Fruit fly (Drosophila melanogaster) whole organism, embryonic: ENCODE results near the gene drongo.
A peak's percentile ranks its signal among the peaks of the same experiment; 100 is the strongest.

Experiments used
- Atf6 ChIP-seq: fragments of 200-800 bp; sonication (Bioruptor generic); IDR thresholded peaks from 2 replicates; pipeline ENCODE4 v1.3.6; 2022; ENCODE audit warnings: missing biosample characterization, missing genetic modification characterization
- C15 ChIP-seq: fragments of 200-800 bp; sonication (Bioruptor generic); IDR thresholded peaks from 3 replicates; pipeline ENCODE4 v1.3.6; 2022; ENCODE audit warnings: missing biosample characterization, missing genetic modification characterization
- CG10321 ChIP-seq: fragments of 200-800 bp; sonication (Bioruptor generic); IDR thresholded peaks from 2 replicates; pipeline ENCODE4 v1.3.6; 2022; ENCODE audit warnings: missing biosample characterization, missing genetic modification characterization
- CG10565 ChIP-seq: fragments of 200-800 bp; sonication (Bioruptor generic); optimal IDR thresholded peaks from 3 replicates; lab custom pipeline; 2016; ENCODE audit warnings: missing biosample characterization, mild to moderate bottlenecking, missing genetic modification characterization
- CG11085 ChIP-seq: fragments of 200-800 bp; sonication (Bioruptor generic); IDR thresholded peaks from 2 replicates; pipeline ENCODE4 v1.3.6; 2022; ENCODE audit warnings: missing biosample characterization, missing genetic modification characterization
- CG11247 ChIP-seq: fragments of 200-800 bp; sonication (Bioruptor generic); IDR thresholded peaks from 2 replicates; pipeline ENCODE4 v1.3.6; 2022; ENCODE audit warnings: missing biosample characterization, missing genetic modification characterization
- CG11696 ChIP-seq: fragments of 200-800 bp; sonication (Bioruptor generic); IDR thresholded peaks from 2 replicates; pipeline ENCODE4 v1.3.6; 2022; ENCODE audit warnings: missing biosample characterization, missing genetic modification characterization
- CG12299 ChIP-seq: fragments of 200-800 bp; sonication (Bioruptor generic); optimal IDR thresholded peaks from 2 replicates; lab custom pipeline; 2018; ENCODE audit warnings: missing biosample characterization, mild to moderate bottlenecking, missing genetic modification characterization
- CG13123 ChIP-seq: fragments of 200-800 bp; sonication (Bioruptor generic); optimal IDR thresholded peaks from 2 replicates; lab custom pipeline; 2016; ENCODE audit warnings: missing biosample characterization, missing genetic modification characterization
- CG13287 ChIP-seq: fragments of 200-800 bp; sonication (Bioruptor generic); IDR thresholded peaks from 2 replicates; pipeline ENCODE4 v1.3.6; 2022; ENCODE audit warnings: missing biosample characterization, missing genetic modification characterization; ENCODE audit not compliant: partially characterized antibody
- CG13624 ChIP-seq: fragments of 200-800 bp; sonication (Bioruptor generic); optimal IDR thresholded peaks from 2 replicates; lab custom pipeline; 2016; ENCODE audit warnings: missing biosample characterization, missing genetic modification characterization
- CG13894 ChIP-seq: fragments of 200-800 bp; sonication (Bioruptor generic); optimal IDR thresholded peaks from 3 replicates; lab custom pipeline; 2018; ENCODE audit warnings: missing biosample characterization, mild to moderate bottlenecking, missing genetic modification characterization, moderate library complexity
- CG17328 ChIP-seq: fragments of 200-800 bp; sonication (Bioruptor generic); IDR thresholded peaks from 2 replicates; pipeline ENCODE4 v1.3.6; 2022; ENCODE audit warnings: missing biosample characterization, missing genetic modification characterization
- CG1792 ChIP-seq: fragments of 200-800 bp; sonication (Bioruptor generic); optimal IDR thresholded peaks from 2 replicates; lab custom pipeline; 2016; ENCODE audit warnings: missing biosample characterization, missing genetic modification characterization
- CG31365 ChIP-seq: fragments of 200-800 bp; sonication (Bioruptor generic); optimal IDR thresholded peaks from 2 replicates; lab custom pipeline; 2018; ENCODE audit warnings: missing biosample characterization, mild to moderate bottlenecking, missing genetic modification characterization
- CG42726 ChIP-seq: fragments of 200-800 bp; sonication (Bioruptor generic); IDR thresholded peaks from 2 replicates; pipeline ENCODE4 v1.3.6; 2022; ENCODE audit warnings: missing biosample characterization, missing genetic modification characterization; ENCODE audit not compliant: partially characterized antibody
- CG4282 ChIP-seq: fragments of 200-800 bp; sonication (Bioruptor generic); optimal IDR thresholded peaks from 2 replicates; lab custom pipeline; 2016; ENCODE audit warnings: missing biosample characterization, missing genetic modification characterization
- CG7556 ChIP-seq: fragments of 200-800 bp; sonication (Bioruptor generic); optimal IDR thresholded peaks from 2 replicates; lab custom pipeline; 2017; ENCODE audit warnings: missing biosample characterization, mild to moderate bottlenecking, missing genetic modification characterization
- CkIIα-i1 ChIP-seq: fragments of 200-800 bp; sonication (Bioruptor generic); IDR thresholded peaks from 2 replicates; pipeline ENCODE4 v1.3.6; 2022; ENCODE audit warnings: missing biosample characterization, missing genetic modification characterization
- Dref ChIP-seq: fragments of 200-800 bp; sonication (Bioruptor generic); IDR thresholded peaks from 2 replicates; pipeline ENCODE4 v1.3.6; 2022; ENCODE audit warnings: missing biosample characterization, missing genetic modification characterization
- GATAe ChIP-seq: fragments of 200-800 bp; sonication (Bioruptor generic); conservative IDR thresholded peaks from 2 replicates; pipeline ENCODE4 v1.3.6; 2022; ENCODE audit warnings: missing biosample characterization, missing genetic modification characterization
- NFAT ChIP-seq: fragments of 200-800 bp; sonication (Bioruptor generic); IDR thresholded peaks from 2 replicates; pipeline ENCODE4 v1.3.6; 2022; ENCODE audit warnings: missing biosample characterization, missing genetic modification characterization
- Opbp ChIP-seq: fragments of 200-800 bp; sonication (Bioruptor generic); IDR thresholded peaks from 3 replicates; pipeline ENCODE4 v1.3.6; 2022; ENCODE audit warnings: missing biosample characterization, missing genetic modification characterization; ENCODE audit not compliant: partially characterized antibody
- Optix ChIP-seq: fragments of 200-800 bp; sonication (Bioruptor generic); IDR thresholded peaks from 3 replicates; pipeline ENCODE4 v1.3.6; 2022; ENCODE audit warnings: missing biosample characterization, missing genetic modification characterization
- Poxn ChIP-seq: fragments of 200-800 bp; sonication (Bioruptor generic); IDR thresholded peaks from 2 replicates; pipeline ENCODE4 v1.3.6; 2022; ENCODE audit warnings: missing biosample characterization, missing genetic modification characterization
- Ssrp ChIP-seq: fragments of 200-800 bp; sonication (Bioruptor generic); optimal IDR thresholded peaks from 2 replicates; lab custom pipeline; 2018; ENCODE audit warnings: missing biosample characterization, mild to moderate bottlenecking, missing genetic modification characterization, moderate library complexity
- abd-A ChIP-seq: fragments of 200-800 bp; sonication (Bioruptor generic); optimal IDR thresholded peaks from 3 replicates; lab custom pipeline; 2019; ENCODE audit warnings: missing biosample characterization, mild to moderate bottlenecking, missing genetic modification characterization, moderate library complexity
- bigmax ChIP-seq: fragments of 200-800 bp; sonication (Bioruptor generic); optimal IDR thresholded peaks from 2 replicates; lab custom pipeline; 2018; ENCODE audit warnings: missing biosample characterization, mild to moderate bottlenecking, missing genetic modification characterization
- cad ChIP-seq: fragments of >200 bp; optimal IDR thresholded peaks from 2 replicates; lab custom pipeline; 2017; ENCODE audit warnings: missing biosample characterization, missing genetic modification characterization
- caup ChIP-seq: fragments of 200-800 bp; sonication (Bioruptor generic); optimal IDR thresholded peaks from 3 replicates; lab custom pipeline; 2017; ENCODE audit warnings: missing biosample characterization, mild to moderate bottlenecking, missing genetic modification characterization, moderate library complexity; ENCODE audit not compliant: severe bottlenecking
- cg ChIP-seq: fragments of 200-800 bp; sonication (Bioruptor generic); optimal IDR thresholded peaks from 3 replicates; lab custom pipeline; 2019; ENCODE audit warnings: missing biosample characterization, mild to moderate bottlenecking, missing genetic modification characterization, moderate library complexity
- cwo ChIP-seq: fragments of 200-800 bp; sonication (Bioruptor generic); optimal IDR thresholded peaks from 3 replicates; lab custom pipeline; 2017; ENCODE audit warnings: missing biosample characterization, missing genetic modification characterization, mild to moderate bottlenecking, moderate library complexity, missing genetic modification reagents
- fd102C ChIP-seq: fragments of 200-800 bp; sonication (Bioruptor generic); optimal IDR thresholded peaks from 2 replicates; lab custom pipeline; 2018; ENCODE audit warnings: missing biosample characterization, mild to moderate bottlenecking, missing genetic modification characterization, moderate library complexity
- fd3F ChIP-seq: fragments of 200-800 bp; sonication (Bioruptor generic); optimal IDR thresholded peaks from 2 replicates; lab custom pipeline; 2018; ENCODE audit warnings: missing biosample characterization, mild to moderate bottlenecking, missing genetic modification characterization, moderate library complexity
- gcm ChIP-seq: fragments of 200-800 bp; sonication (Bioruptor generic); optimal IDR thresholded peaks from 2 replicates; lab custom pipeline; 2019; ENCODE audit warnings: missing biosample characterization, mild to moderate bottlenecking, missing genetic modification characterization, moderate library complexity
- h ChIP-seq: fragments of >200 bp; optimal IDR thresholded peaks from 2 replicates; lab custom pipeline; 2017
- ind ChIP-seq: fragments of 200-800 bp; sonication (Bioruptor generic); optimal IDR thresholded peaks from 3 replicates; lab custom pipeline; 2016; ENCODE audit warnings: missing biosample characterization, missing genetic modification characterization
- jigr1 ChIP-seq: fragments of 200-800 bp; sonication (Bioruptor generic); IDR thresholded peaks from 3 replicates; pipeline ENCODE4 v1.3.6; 2022; ENCODE audit warnings: missing biosample characterization, missing genetic modification characterization
- kay ChIP-seq: fragments of 200-800 bp; sonication (Bioruptor generic); optimal IDR thresholded peaks from 2 replicates; lab custom pipeline; 2016; ENCODE audit warnings: missing biosample characterization, missing genetic modification characterization
- lbe ChIP-seq: fragments of 200-800 bp; sonication (Bioruptor generic); optimal IDR thresholded peaks from 2 replicates; lab custom pipeline; 2016; ENCODE audit warnings: missing biosample characterization, mild to moderate bottlenecking, missing genetic modification characterization
- mirr ChIP-seq: fragments of 200-800 bp; sonication (Bioruptor generic); optimal IDR thresholded peaks from 3 replicates; lab custom pipeline; 2018; ENCODE audit warnings: missing biosample characterization, mild to moderate bottlenecking, missing genetic modification characterization
- odd ChIP-seq: fragments of 200-800 bp; sonication (Bioruptor generic); optimal IDR thresholded peaks from 2 replicates; lab custom pipeline; 2017; ENCODE audit warnings: missing biosample characterization, mild to moderate bottlenecking, missing genetic modification characterization
- onecut ChIP-seq: fragments of 200-800 bp; sonication (Bioruptor generic); IDR thresholded peaks from 2 replicates; pipeline ENCODE4 v1.3.6; 2022; ENCODE audit warnings: missing biosample characterization, missing genetic modification characterization
- pan ChIP-seq, 4 experiments: fragments of >200 bp in 3 of 4; fragments of 200-800 bp in 1 of 4; sonication (Bioruptor generic) in 1 of 4; optimal IDR thresholded peaks in 3 of 4; IDR thresholded peaks in 1 of 4; 2 replicates each; pipeline versions ENCODE4 v1.3.6 to Lab custom; 2017 to 2022; ENCODE audit warnings: missing biosample characterization in 2 of 4, missing genetic modification characterization in 2 of 4, mixed read lengths in 1 of 4
- run ChIP-seq: fragments of 200-800 bp; sonication (Bioruptor generic); optimal IDR thresholded peaks from 3 replicates; lab custom pipeline; 2018; ENCODE audit warnings: missing biosample characterization, mild to moderate bottlenecking, missing genetic modification characterization
- scrt ChIP-seq: fragments of 200-800 bp; sonication (Bioruptor generic); optimal IDR thresholded peaks from 2 replicates; lab custom pipeline; 2018; ENCODE audit warnings: missing biosample characterization, mild to moderate bottlenecking, missing genetic modification characterization, moderate library complexity
- sr ChIP-seq: fragments of 200-800 bp; sonication (Bioruptor generic); IDR thresholded peaks from 3 replicates; pipeline ENCODE4 v1.3.6; 2022; ENCODE audit warnings: missing biosample characterization, missing genetic modification characterization
- sug ChIP-seq: fragments of 200-800 bp; optimal IDR thresholded peaks from 2 replicates; lab custom pipeline; 2019; ENCODE audit warnings: missing biosample characterization, mild to moderate bottlenecking, missing genetic modification characterization, moderate library complexity
- trh ChIP-seq: fragments of 200-800 bp; sonication (Bioruptor generic); optimal IDR thresholded peaks from 2 replicates; lab custom pipeline; 2016; ENCODE audit warnings: missing biosample characterization, missing genetic modification characterization

Gene drongo

DNA sequence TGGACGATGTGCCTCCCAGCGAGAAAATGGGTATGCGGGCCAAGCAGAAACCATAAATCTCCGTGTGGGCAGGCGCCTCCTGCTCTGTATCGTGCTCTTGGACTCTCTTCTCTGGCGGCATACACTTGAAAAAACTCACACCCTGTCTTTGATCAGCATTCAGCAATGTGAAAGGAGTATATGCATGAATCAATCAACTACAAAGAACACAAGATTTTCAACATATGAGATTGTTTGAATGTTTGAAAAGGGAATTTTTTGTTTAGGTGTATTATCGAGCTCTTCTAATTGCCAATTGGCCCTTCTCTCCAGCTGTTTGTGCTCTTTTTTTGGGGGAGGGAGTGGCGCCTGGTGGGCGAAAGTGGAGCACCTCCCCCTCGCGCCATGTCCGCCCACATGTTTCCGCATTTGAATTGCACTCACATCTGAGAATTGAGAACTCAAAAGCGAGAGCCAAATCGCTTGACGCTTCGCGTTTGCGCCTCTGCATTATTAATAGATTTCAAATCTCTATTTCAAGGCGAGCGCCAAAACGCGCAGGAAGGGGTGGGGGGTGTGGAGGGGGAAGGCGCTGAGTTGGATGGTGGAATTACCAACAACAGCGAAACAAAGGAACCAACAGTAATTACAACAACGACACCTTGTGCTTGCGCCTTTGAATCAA lies 5.4 kb downstream of the drongo start (continued):
- 0 out of 2 replicates have a peak, but pooled peaks have one; percentile 23 for TF ChIP-seq GATAe (GFP tag; lab: Robert Waterston, UW)
- TF ChIP-seq C15 (GFP tag; lab: Robert Waterston, UW): peak; percentile 84
- peak; percentile 82 for TF ChIP-seq CG7556
- TF ChIP-seq abd-A: peak; percentile 54
- TF ChIP-seq bigmax (GFP tag; lab: Kevin White, UChicago): no peak
- peak; percentile 87 for TF ChIP-seq CG1792 (GFP tag; lab: Kevin White, UChicago)
- TF ChIP-seq CG17328: peak; percentile 84
- TF ChIP-seq Poxn (GFP tag; lab: Robert Waterston, UW): peak; percentile 64; the same call in 1 of the 2 replicates
- peak; percentile 17 for TF ChIP-seq CG10565 (GFP tag; lab: Kevin White, UChicago)
- TF ChIP-seq CG4282: peak; percentile 21
- peak; percentile 83 for TF ChIP-seq fd3F
- peak; percentile 76 for TF ChIP-seq onecut (GFP tag; lab: Robert Waterston, UW)
- no peak for TF ChIP-seq h (lab: Kevin White, UChicago)
- TF ChIP-seq CkIIα-i1: 0 out of 2 replicates have a peak, but pooled peaks have one; percentile 33
- peak; percentile 72 for TF ChIP-seq gcm
- peak; percentile 48 for TF ChIP-seq CG13894 (tag; lab: Kevin White, UChicago)
- no peak for TF ChIP-seq CG42726 (GFP tag; lab: Robert Waterston, UW)
- peak; percentile 78 for TF ChIP-seq odd (GFP tag; lab: Kevin White, UChicago)
- TF ChIP-seq CG10321 (GFP tag; lab: Robert Waterston, UW): peak; percentile 68
- peak; percentile 76 for TF ChIP-seq CG31365 (tag; lab: Kevin White, UChicago)
- TF ChIP-seq cg: no peak
- TF ChIP-seq Atf6: peak; percentile 87
- TF ChIP-seq CG13287: no peak
- peak; percentile 51 for TF ChIP-seq trh (GFP tag; lab: Kevin White, UChicago)
- peak; percentile 75 for TF ChIP-seq CG11696 (GFP tag; lab: Robert Waterston, UW)
- peak; percentile 80 for TF ChIP-seq Ssrp (tag; lab: Kevin White, UChicago)
- TF ChIP-seq run (tag; lab: Kevin White, UChicago): peak; percentile 54
- TF ChIP-seq Opbp: no peak
- TF ChIP-seq jigr1: peak; percentile 62; the same call in 2 of the 3 replicates
- peak; percentile 88 for TF ChIP-seq Optix (GFP tag; lab: Robert Waterston, UW)
- peak; percentile 38; the same call in 1 of the 2 replicates for TF ChIP-seq Dref (GFP tag; lab: Robert Waterston, UW)
- no peak for TF ChIP-seq pan (optimal IDR thresholded peaks at IDR 0.05; lab: Kevin White, UChicago)
- TF ChIP-seq pan (GFP tag; optimal IDR thresholded peaks at IDR 0.05 in 1 of 2, IDR thresholded peaks at IDR 0.05 in 1 of 2): peak in 1 of 2 experiments; percentile 92
- peak; percentile 82 for TF ChIP-seq caup (GFP tag; lab: Kevin White, UChicago)
- peak; percentile 65 for TF ChIP-seq kay
- peak; percentile 71 for TF ChIP-seq CG13123 (GFP tag; lab: Kevin White, UChicago)
- peak; percentile 75 for TF ChIP-seq sug (tag; lab: Kevin White, UChicago)
- peak; percentile 100 for TF ChIP-seq sr (GFP tag; lab: Robert Waterston, UW)
- peak; percentile 87 for TF ChIP-seq CG11247 (GFP tag; lab: Robert Waterston, UW)
- TF ChIP-seq cad (GFP tag; lab: Kevin White, UChicago): no peak
- TF ChIP-seq cwo (GFP tag; lab: Kevin White, UChicago): peak; percentile 83
- TF ChIP-seq lbe (GFP tag; lab: Kevin White, UChicago): peak; percentile 26
- peak; percentile 83 for TF ChIP-seq scrt (GFP tag; lab: Kevin White, UChicago)
- peak; percentile 41 for TF ChIP-seq CG12299 (tag; lab: Kevin White, UChicago)
- peak; percentile 91 for TF ChIP-seq NFAT (GFP tag; lab: Robert Waterston, UW)
- TF ChIP-seq CG13624 (GFP tag; lab: Kevin White, UChicago): peak; percentile 86
- TF ChIP-seq ind (GFP tag; lab: Kevin White, UChicago): peak; percentile 89
- peak; percentile 74 for TF ChIP-seq mirr (GFP tag; lab: Kevin White, UChicago)
- TF ChIP-seq CG11085 (GFP tag; lab: Robert Waterston, UW): peak; percentile 76
- TF ChIP-seq fd102C (GFP tag; lab: Kevin White, UChicago): no peak
